Fruit fly (Drosophila melanogaster): ENCODE measurements around the gene Hus1-like.

dm6 chr3R:4797585-4797984 is 14.3 kb downstream of the Hus1-like start:
- TF ChIP-seq CG8301 (tag; optimal IDR thresholded peaks at IDR 0.05) (no peak), Pif1B (GFP tag; optimal IDR thresholded peaks at IDR 0.05) (no peak), rn (GFP tag; IDR thresholded peaks at IDR 0.05) (no peak), fd96Ca (GFP tag; IDR thresholded peaks at IDR 0.05) (no peak), CG34367 (tag; optimal IDR thresholded peaks at IDR 0.05) (no peak), CG13204 (GFP tag; optimal IDR thresholded peaks at IDR 0.05) (no peak), EcR (GFP tag; optimal IDR thresholded peaks at IDR 0.05) (no peak), CG12605 (GFP tag; IDR thresholded peaks at IDR 0.05) (no peak), Snoo (tag; optimal IDR thresholded peaks at IDR 0.05) (no peak), CG8159 (tag; optimal IDR thresholded peaks at IDR 0.05) (no peak), D1 (tag; optimal IDR thresholded peaks at IDR 0.05) (no peak), CG10348 (GFP tag; IDR thresholded peaks at IDR 0.05) (no peak), CG32121 (GFP tag; IDR thresholded peaks at IDR 0.05) (no peak), gl (tag; optimal IDR thresholded peaks at IDR 0.05) (no peak)

Measured in whole organism, pupa.